Worm (Caenorhabditis elegans) whole organism, young adult: Measurements from ENCODE around the gene srh-2.

Experiments
- C06A6.2 ChIP-seq: fragments of 200-800 bp; sonication (Bioruptor generic); conservative IDR thresholded peaks from 2 replicates; pipeline ENCODE4 v1.3.6; 2022; ENCODE audit warnings: missing genetic modification characterization, missing compliant biosample characterization
- D2030.7 ChIP-seq: fragments of 200-800 bp; sonication (Bioruptor generic); IDR thresholded peaks from 2 replicates; pipeline ENCODE4 v1.3.6; 2022; ENCODE audit warnings: missing genetic modification reagents, missing genetic modification characterization, missing compliant biosample characterization
- F23B12.7 ChIP-seq: sonication (generic microtip); optimal IDR thresholded peaks from 2 replicates; lab custom pipeline; 2017; ENCODE audit warnings: missing genetic modification characterization, mild to moderate bottlenecking, missing compliant biosample characterization, antibody characterized with exemption, moderate library complexity; ENCODE audit not compliant: insufficient read depth
- F33H1.4 ChIP-seq: fragments of 200-800 bp; sonication (Bioruptor generic); IDR thresholded peaks from 2 replicates; pipeline ENCODE4 v1.3.6; 2022; ENCODE audit warnings: missing genetic modification reagents, missing genetic modification characterization, missing compliant biosample characterization
- F37B4.10 ChIP-seq: fragments of 200-800 bp; sonication (Bioruptor generic); IDR thresholded peaks from 2 replicates; pipeline ENCODE4 v1.3.6; 2022; ENCODE audit warnings: missing genetic modification characterization, missing compliant biosample characterization
- F55B11.4 ChIP-seq: sonication (generic microtip); optimal IDR thresholded peaks from 2 replicates; lab custom pipeline; 2016; ENCODE audit warnings: missing compliant biosample characterization, missing genetic modification characterization, borderline replicate concordance; ENCODE audit not compliant: insufficient read depth
- Y53F4B.3 ChIP-seq: fragments of 200-800 bp; sonication (Bioruptor generic); IDR thresholded peaks from 2 replicates; pipeline ENCODE4 v1.3.6; 2022; ENCODE audit warnings: missing genetic modification reagents, missing genetic modification characterization, missing compliant biosample characterization
- ZK185.1 ChIP-seq: sonication (generic microtip); optimal IDR thresholded peaks from 2 replicates; lab custom pipeline; 2016; ENCODE audit warnings: mild to moderate bottlenecking, missing genetic modification characterization, missing compliant biosample characterization; ENCODE audit not compliant: poor library complexity, severe bottlenecking
- akir-1 ChIP-seq: fragments of 200-800 bp; sonication (Bioruptor generic); optimal IDR thresholded peaks from 2 replicates; lab custom pipeline; 2018; ENCODE audit warnings: mild to moderate bottlenecking, missing genetic modification characterization, moderate library complexity, missing compliant biosample characterization
- atf-7 ChIP-seq: sonication (generic microtip); optimal IDR thresholded peaks from 2 replicates; lab custom pipeline; 2017; ENCODE audit warnings: mild to moderate bottlenecking, missing genetic modification characterization, missing compliant biosample characterization
- athp-1 ChIP-seq: sonication (generic microtip); optimal IDR thresholded peaks from 2 replicates; lab custom pipeline; 2017; ENCODE audit warnings: mild to moderate bottlenecking, missing genetic modification characterization, missing compliant biosample characterization
- attf-3 ChIP-seq: fragments of 200-800 bp; sonication (Bioruptor generic); conservative IDR thresholded peaks from 2 replicates; pipeline ENCODE4 v1.3.6; 2022; ENCODE audit warnings: missing genetic modification reagents, missing genetic modification characterization, missing compliant biosample characterization
- attf-5 ChIP-seq: fragments of 200-800 bp; sonication (Bioruptor generic); optimal IDR thresholded peaks from 2 replicates; lab custom pipeline; 2018; ENCODE audit warnings: mild to moderate bottlenecking, missing genetic modification characterization, missing compliant biosample characterization
- bed-1 ChIP-seq: fragments of 200-800 bp; sonication (Bioruptor generic); IDR thresholded peaks from 2 replicates; pipeline ENCODE4 v1.3.6; 2022; ENCODE audit warnings: missing genetic modification reagents, missing genetic modification characterization, missing compliant biosample characterization
- cebp-1 ChIP-seq, 2 experiments: fragments of 200-800 bp in 1 of 2; sonication (Bioruptor generic) in 1 of 2; sonication (generic microtip) in 1 of 2; IDR thresholded peaks in 1 of 2; optimal IDR thresholded peaks in 1 of 2; 2 replicates each; pipeline versions ENCODE4 v1.3.6 to Lab custom; 2017 to 2022; ENCODE audit warnings: missing compliant biosample characterization in 2 of 2, missing genetic modification characterization in 2 of 2, mild to moderate bottlenecking in 1 of 2, missing genetic modification reagents in 1 of 2, moderate library complexity in 1 of 2
- ceh-40 ChIP-seq: fragments of 200-800 bp; sonication (Bioruptor generic); IDR thresholded peaks from 2 replicates; pipeline ENCODE4 v1.3.6; 2022; ENCODE audit warnings: missing genetic modification characterization, missing compliant biosample characterization
- ceh-58 ChIP-seq: fragments of 200-800 bp; sonication (Bioruptor generic); IDR thresholded peaks from 2 replicates; pipeline ENCODE4 v1.3.6; 2022; ENCODE audit warnings: missing genetic modification characterization, missing compliant biosample characterization
- ceh-79 ChIP-seq: sonication (generic microtip); optimal IDR thresholded peaks from 2 replicates; lab custom pipeline; 2017; ENCODE audit warnings: mild to moderate bottlenecking, missing genetic modification characterization, missing compliant biosample characterization
- chd-7 ChIP-seq: sonication (generic microtip); optimal IDR thresholded peaks from 2 replicates; lab custom pipeline; 2016; ENCODE audit warnings: mild to moderate bottlenecking, missing genetic modification characterization, moderate library complexity, missing compliant biosample characterization
- die-1 ChIP-seq: sonication (generic microtip); optimal IDR thresholded peaks from 2 replicates; lab custom pipeline; 2016; ENCODE audit warnings: missing genotype, mild to moderate bottlenecking, missing genetic modification characterization, missing compliant biosample characterization
- egl-44 ChIP-seq: fragments of 200-800 bp; sonication (Bioruptor generic); IDR thresholded peaks from 2 replicates; pipeline ENCODE4 v1.3.6; 2022; ENCODE audit warnings: missing genetic modification reagents, missing genetic modification characterization, missing compliant biosample characterization
- gei-17 ChIP-seq: fragments of 200-800 bp; sonication (Bioruptor generic); optimal IDR thresholded peaks from 2 replicates; lab custom pipeline; 2018; ENCODE audit warnings: mild to moderate bottlenecking, missing genetic modification characterization, missing compliant biosample characterization
- hmg-1.2 ChIP-seq: fragments of 200-800 bp; sonication (Bioruptor generic); IDR thresholded peaks from 2 replicates; pipeline ENCODE4 v1.3.6; 2022; ENCODE audit warnings: missing genetic modification reagents, missing genetic modification characterization, missing compliant biosample characterization
- hrde-1 ChIP-seq: sonication (generic microtip); optimal IDR thresholded peaks from 2 replicates; lab custom pipeline; 2016; ENCODE audit warnings: missing genetic modification characterization, mild to moderate bottlenecking, missing compliant biosample characterization, moderate library complexity, missing genotype, missing genetic modification reagents, borderline replicate concordance
- hsf-1 ChIP-seq: fragments of 200-800 bp; sonication (Bioruptor generic); IDR thresholded peaks from 2 replicates; pipeline ENCODE4 v1.3.6; 2022; ENCODE audit warnings: missing genetic modification reagents, missing genetic modification characterization, missing compliant biosample characterization
- let-607 ChIP-seq, 2 experiments: fragments of 200-800 bp in 1 of 2; sonication (Bioruptor generic) in 1 of 2; sonication (generic microtip) in 1 of 2; optimal IDR thresholded peaks; 2 replicates each; lab custom pipeline; 2016 to 2018; ENCODE audit warnings: mild to moderate bottlenecking in 2 of 2, missing compliant biosample characterization in 2 of 2, missing genetic modification characterization in 2 of 2, moderate library complexity in 2 of 2, missing genotype in 1 of 2
- madf-10 ChIP-seq: sonication (generic microtip); optimal IDR thresholded peaks from 2 replicates; lab custom pipeline; 2016; ENCODE audit warnings: mild to moderate bottlenecking, missing genetic modification characterization, missing compliant biosample characterization
- madf-6 ChIP-seq: fragments of 200-800 bp; sonication (Bioruptor generic); IDR thresholded peaks from 2 replicates; pipeline ENCODE4 v1.3.6; 2022; ENCODE audit warnings: missing genetic modification reagents, missing genetic modification characterization, missing compliant biosample characterization
- madf-8 ChIP-seq: fragments of 200-800 bp; sonication (Bioruptor generic); conservative IDR thresholded peaks from 2 replicates; pipeline ENCODE4 v1.3.6; 2022; ENCODE audit warnings: missing genetic modification reagents, missing genetic modification characterization, missing compliant biosample characterization
- mes-4 ChIP-seq: sonication (generic microtip); optimal IDR thresholded peaks from 2 replicates; lab custom pipeline; 2016; ENCODE audit warnings: missing genotype, missing genetic modification characterization, missing compliant biosample characterization
- nfya-1 ChIP-seq: sonication (generic microtip); optimal IDR thresholded peaks from 2 replicates; lab custom pipeline; 2017; ENCODE audit warnings: antibody characterized with exemption, missing compliant biosample characterization, missing genetic modification characterization, borderline replicate concordance; ENCODE audit not compliant: insufficient read depth
- nhr-179 ChIP-seq: sonication (generic microtip); optimal IDR thresholded peaks from 2 replicates; lab custom pipeline; 2016; ENCODE audit warnings: mild to moderate bottlenecking, missing genetic modification characterization, missing compliant biosample characterization
- nhr-27 ChIP-seq: fragments of 200-800 bp; sonication (Bioruptor generic); optimal IDR thresholded peaks from 2 replicates; lab custom pipeline; 2018; ENCODE audit warnings: mild to moderate bottlenecking, missing genetic modification characterization, moderate library complexity, missing compliant biosample characterization
- nhr-80 ChIP-seq: sonication (generic microtip); optimal IDR thresholded peaks from 2 replicates; lab custom pipeline; 2016; ENCODE audit warnings: missing genetic modification characterization, missing compliant biosample characterization
- nhr-90 ChIP-seq: sonication (generic microtip); optimal IDR thresholded peaks from 2 replicates; lab custom pipeline; 2016; ENCODE audit warnings: missing genotype, mild to moderate bottlenecking, missing genetic modification characterization, missing compliant biosample characterization
- pbrm-1 ChIP-seq: fragments of 200-800 bp; sonication (Bioruptor generic); IDR thresholded peaks from 2 replicates; pipeline ENCODE4 v1.3.6; 2022; ENCODE audit warnings: missing genetic modification reagents, missing genetic modification characterization, missing compliant biosample characterization
- pha-4 ChIP-seq: fragments of 150-350 bp; sonication (generic microtip); optimal IDR thresholded peaks from 2 replicates; lab custom pipeline; 2014; ENCODE audit warnings: missing biosample characterization, missing genetic modification reagents, missing genetic modification characterization
- rec-8 ChIP-seq, 2 experiments: sonication (generic microtip); optimal IDR thresholded peaks; 2 replicates each; lab custom pipeline; 2016; ENCODE audit warnings: mild to moderate bottlenecking in 2 of 2, missing genetic modification characterization in 2 of 2, missing genetic modification reagents in 2 of 2, missing genotype in 2 of 2, missing biosample characterization in 1 of 2, missing compliant biosample characterization in 1 of 2, moderate library complexity in 1 of 2
- repo-1 ChIP-seq: sonication (generic microtip); optimal IDR thresholded peaks from 2 replicates; lab custom pipeline; 2017; ENCODE audit warnings: mild to moderate bottlenecking, missing genetic modification characterization, missing compliant biosample characterization
- snpc-1.1 ChIP-seq: sonication (generic microtip); optimal IDR thresholded peaks from 2 replicates; lab custom pipeline; 2017; ENCODE audit warnings: missing genetic modification characterization, mild to moderate bottlenecking, missing compliant biosample characterization, antibody characterized with exemption, moderate library complexity, missing genotype, missing genetic modification reagents; ENCODE audit not compliant: insufficient read depth
- snpc-1.3 ChIP-seq: sonication (generic microtip); optimal IDR thresholded peaks from 2 replicates; lab custom pipeline; 2017; ENCODE audit warnings: missing genetic modification characterization, mild to moderate bottlenecking, missing compliant biosample characterization, antibody characterized with exemption, moderate library complexity, missing genotype, missing genetic modification reagents; ENCODE audit not compliant: insufficient read depth
- snpc-4 ChIP-seq, 5 experiments: fragments of 150-350 bp in 1 of 5; sonication (generic microtip) in 4 of 5; optimal IDR thresholded peaks; 2 replicates each; lab custom pipeline; 2014 to 2018; ENCODE audit warnings: missing genetic modification characterization in 5 of 5, missing biosample characterization in 3 of 5, antibody characterized with exemption in 2 of 5, mild to moderate bottlenecking in 2 of 5, missing compliant biosample characterization in 2 of 5, missing genotype in 2 of 5, moderate library complexity in 2 of 5, missing genetic modification reagents in 1 of 5
- unc-130 ChIP-seq: sonication (generic microtip); optimal IDR thresholded peaks from 2 replicates; lab custom pipeline; 2016; ENCODE audit warnings: missing genetic modification reagents, missing genetic modification characterization, missing compliant biosample characterization
- unc-62 ChIP-seq: fragments of 150-350 bp; optimal IDR thresholded peaks from 2 replicates; lab custom pipeline; 2014; ENCODE audit warnings: missing biosample characterization, missing genetic modification reagents, missing genetic modification characterization
- ztf-26 ChIP-seq: sonication (generic microtip); optimal IDR thresholded peaks from 2 replicates; lab custom pipeline; 2017; ENCODE audit warnings: missing genetic modification characterization, missing compliant biosample characterization
- ztf-28 ChIP-seq: fragments of 200-800 bp; sonication (Bioruptor generic); IDR thresholded peaks from 2 replicates; pipeline ENCODE4 v1.3.6; 2022; ENCODE audit warnings: missing genetic modification reagents, missing genetic modification characterization, missing compliant biosample characterization

Gene srh-2

ce11 chrV:731330-731729, 3.2 kb downstream of the srh-2 start (continued):
- TF ChIP-seq repo-1 (tag; lab: Kevin White, UChicago), result peak; percentile 78
- TF ChIP-seq akir-1 (GFP tag; lab: Kevin White, UChicago), result no peak
- TF ChIP-seq die-1 (tag; lab: Kevin White, UChicago), result peak; percentile 57
- peak; percentile 84 for TF ChIP-seq C06A6.2
- TF ChIP-seq Y53F4B.3 (GFP tag; lab: Robert Waterston, UW), result no peak
- no peak for TF ChIP-seq mes-4 (tag; lab: Kevin White, UChicago)
- TF ChIP-seq snpc-1.1 (tag; lab: Kevin White, UChicago), result no peak
- peak; percentile 85 for TF ChIP-seq hmg-1.2
- no peak for TF ChIP-seq snpc-4 (GFP tag; optimal IDR thresholded peaks at IDR 0.05; lab: Kevin White, UChicago)
- peak in 2 of 4 experiments; percentile 41 to 47 for TF ChIP-seq snpc-4 (tag; optimal IDR thresholded peaks at IDR 0.05; lab: Kevin White, UChicago)
- TF ChIP-seq F23B12.7 (tag; lab: Kevin White, UChicago), result no peak
- peak; percentile 79 for TF ChIP-seq nhr-90 (tag; lab: Kevin White, UChicago)
- no peak for TF ChIP-seq hrde-1 (tag; lab: Kevin White, UChicago)
- TF ChIP-seq unc-130 (GFP tag; lab: Kevin White, UChicago), result no peak
- TF ChIP-seq F37B4.10 (GFP tag; lab: Robert Waterston, UW), result no peak
- 0 out of 2 replicates have a peak, but pooled peaks have one; percentile 31 for TF ChIP-seq madf-6 (GFP tag; lab: Robert Waterston, UW)
- TF ChIP-seq attf-3 (GFP tag; lab: Robert Waterston, UW), result no peak
- peak; percentile 77 for TF ChIP-seq pbrm-1 (GFP tag; lab: Robert Waterston, UW)
- TF ChIP-seq cebp-1 (GFP tag; IDR thresholded peaks at IDR 0.05; lab: Robert Waterston, UW), result peak; percentile 33; the same call in 1 of the 2 replicates
- TF ChIP-seq cebp-1 (tag; optimal IDR thresholded peaks at IDR 0.05; lab: Kevin White, UChicago), result peak; percentile 89
- TF ChIP-seq ceh-79 (tag; lab: Kevin White, UChicago), result no peak
- peak; percentile 93 for TF ChIP-seq chd-7
- no peak for TF ChIP-seq rec-8 (tag; optimal IDR thresholded peaks at IDR 0.05; lab: Kevin White, UChicago)
- TF ChIP-seq nfya-1 (tag; lab: Kevin White, UChicago), result no peak
- no peak for TF ChIP-seq snpc-1.3 (tag; lab: Kevin White, UChicago)
- no peak for TF ChIP-seq ceh-58
- no peak for TF ChIP-seq F55B11.4 (tag; lab: Kevin White, UChicago)
- no peak for TF ChIP-seq nhr-179
- peak; percentile 18 for TF ChIP-seq athp-1 (tag; lab: Kevin White, UChicago)
- peak; percentile 93 for TF ChIP-seq pha-4 (tag; lab: Kevin White, UChicago)
- peak; percentile 97 for TF ChIP-seq nhr-80 (tag; lab: Kevin White, UChicago)
- no peak for TF ChIP-seq nhr-27 (tag; lab: Kevin White, UChicago)
- TF ChIP-seq egl-44 (GFP tag; lab: Robert Waterston, UW), result peak; percentile 88; the same call in 1 of the 2 replicates
- TF ChIP-seq hsf-1 (GFP tag; lab: Robert Waterston, UW), result no peak
- TF ChIP-seq ztf-26, result peak; percentile 83
- peak; percentile 79 for TF ChIP-seq madf-10 (tag; lab: Kevin White, UChicago)
- no peak for TF ChIP-seq D2030.7 (GFP tag; lab: Robert Waterston, UW)
- TF ChIP-seq let-607 (tag; optimal IDR thresholded peaks at IDR 0.05; lab: Kevin White, UChicago), result peak in 1 of 2 experiments; percentile 85
- no peak for TF ChIP-seq madf-8 (GFP tag; lab: Robert Waterston, UW)
- TF ChIP-seq ztf-28 (GFP tag; lab: Robert Waterston, UW), result no peak
- peak; percentile 55 for TF ChIP-seq gei-17
- TF ChIP-seq attf-5 (GFP tag; lab: Kevin White, UChicago), result peak; percentile 81
- peak; percentile 83 for TF ChIP-seq unc-62 (GFP tag; lab: Kevin White, UChicago)
- TF ChIP-seq atf-7, result peak; percentile 93
- TF ChIP-seq ZK185.1 (tag; lab: Kevin White, UChicago), result peak; percentile 73
- TF ChIP-seq bed-1, result no peak
- no peak for TF ChIP-seq ceh-40 (GFP tag; lab: Robert Waterston, UW)
- TF ChIP-seq F33H1.4, result no peak
